Fruit fly (Drosophila melanogaster) whole organism, embryonic: ENCODE results near the gene Ldsdh1.

Source experiments
- Ada2b ChIP-seq: fragments of 200-800 bp; sonication (Bioruptor generic); IDR thresholded peaks from 2 replicates; pipeline ENCODE4 v1.3.6; 2022; ENCODE audit warnings: missing biosample characterization, missing genetic modification characterization
- Aef1 ChIP-seq: fragments of 200-800 bp; sonication (Bioruptor generic); IDR thresholded peaks from 3 replicates; pipeline ENCODE4 v1.3.6; 2022; ENCODE audit warnings: missing biosample characterization, missing genetic modification characterization
- B-H2 ChIP-seq: fragments of 200-800 bp; sonication (Bioruptor generic); optimal IDR thresholded peaks from 2 replicates; lab custom pipeline; 2018; ENCODE audit warnings: missing biosample characterization, mild to moderate bottlenecking, missing genetic modification characterization
- Blimp-1 ChIP-seq: fragments of 200-800 bp; sonication (Bioruptor generic); optimal IDR thresholded peaks from 3 replicates; lab custom pipeline; 2018; ENCODE audit warnings: missing biosample characterization, missing genetic modification characterization, mild to moderate bottlenecking, moderate library complexity, missing genetic modification reagents
- CG10366 ChIP-seq: fragments of 200-800 bp; sonication (Bioruptor generic); IDR thresholded peaks from 2 replicates; pipeline ENCODE4 v1.3.6; 2022; ENCODE audit warnings: missing biosample characterization, missing genetic modification characterization
- CG11093 ChIP-seq: fragments of 200-800 bp; sonication (Bioruptor generic); IDR thresholded peaks from 3 replicates; pipeline ENCODE4 v1.3.6; 2022; ENCODE audit warnings: missing biosample characterization, missing genetic modification characterization
- CG11456 ChIP-seq: fragments of 200-800 bp; sonication (Bioruptor generic); IDR thresholded peaks from 3 replicates; pipeline ENCODE4 v1.3.6; 2022; ENCODE audit warnings: missing biosample characterization, missing genetic modification characterization
- CG13296 ChIP-seq: fragments of 200-800 bp; sonication (Bioruptor generic); optimal IDR thresholded peaks from 3 replicates; lab custom pipeline; 2018; ENCODE audit warnings: missing biosample characterization, mild to moderate bottlenecking, missing genetic modification characterization
- CG13424 ChIP-seq: fragments of 200-800 bp; sonication (Bioruptor generic); optimal IDR thresholded peaks from 2 replicates; lab custom pipeline; 2019; ENCODE audit warnings: missing biosample characterization, mild to moderate bottlenecking, missing genetic modification characterization, moderate library complexity
- CG15514 ChIP-seq: fragments of 200-800 bp; sonication (Bioruptor generic); optimal IDR thresholded peaks from 3 replicates; lab custom pipeline; 2017; ENCODE audit warnings: missing biosample characterization, missing genetic modification characterization, mild to moderate bottlenecking, moderate library complexity, missing genetic modification reagents
- CG16815 ChIP-seq: fragments of 200-800 bp; sonication (Bioruptor generic); optimal IDR thresholded peaks from 3 replicates; lab custom pipeline; 2017; ENCODE audit warnings: missing biosample characterization, mild to moderate bottlenecking, missing genetic modification characterization
- CG2120 ChIP-seq: fragments of 200-800 bp; sonication (Bioruptor generic); optimal IDR thresholded peaks from 3 replicates; lab custom pipeline; 2016; ENCODE audit warnings: missing biosample characterization, missing genetic modification characterization
- CG30403 ChIP-seq: fragments of 200-800 bp; sonication (Bioruptor generic); optimal IDR thresholded peaks from 3 replicates; lab custom pipeline; 2016; ENCODE audit warnings: missing biosample characterization, missing genetic modification characterization
- CG31388 ChIP-seq: fragments of 200-800 bp; sonication (Bioruptor generic); optimal IDR thresholded peaks from 2 replicates; lab custom pipeline; 2016; ENCODE audit warnings: missing biosample characterization, missing genetic modification characterization
- CG3281 ChIP-seq: fragments of 200-800 bp; sonication (Bioruptor generic); optimal IDR thresholded peaks from 3 replicates; lab custom pipeline; 2017; ENCODE audit warnings: missing biosample characterization, mild to moderate bottlenecking, missing genetic modification characterization
- CG8359 ChIP-seq: fragments of 200-800 bp; sonication (Bioruptor generic); optimal IDR thresholded peaks from 2 replicates; lab custom pipeline; 2017; ENCODE audit warnings: missing biosample characterization, mild to moderate bottlenecking, missing genetic modification characterization, borderline replicate concordance
- CG9215 ChIP-seq: fragments of 200-800 bp; sonication (Bioruptor generic); IDR thresholded peaks from 2 replicates; pipeline ENCODE4 v1.3.6; 2022; ENCODE audit warnings: missing biosample characterization, missing genetic modification characterization
- CG9609 ChIP-seq: fragments of 200-800 bp; sonication (Bioruptor generic); optimal IDR thresholded peaks from 3 replicates; lab custom pipeline; 2016; ENCODE audit warnings: missing biosample characterization, missing genetic modification characterization
- Dp ChIP-seq: fragments of 200-800 bp; sonication (Bioruptor generic); optimal IDR thresholded peaks from 2 replicates; lab custom pipeline; 2018; ENCODE audit warnings: missing biosample characterization, mild to moderate bottlenecking, missing genetic modification characterization, moderate library complexity
- Drgx ChIP-seq: fragments of 200-800 bp; sonication (Bioruptor generic); IDR thresholded peaks from 2 replicates; pipeline ENCODE4 v1.3.6; 2022; ENCODE audit warnings: missing biosample characterization, missing genetic modification characterization
- Fer1 ChIP-seq: fragments of 200-800 bp; sonication (Bioruptor generic); optimal IDR thresholded peaks from 2 replicates; lab custom pipeline; 2017; ENCODE audit warnings: missing biosample characterization, mild to moderate bottlenecking, missing genetic modification characterization
- Fer3 ChIP-seq: fragments of 200-800 bp; sonication (Bioruptor generic); optimal IDR thresholded peaks from 2 replicates; lab custom pipeline; 2018; ENCODE audit warnings: missing biosample characterization, mild to moderate bottlenecking, missing genetic modification characterization, moderate library complexity
- Lim3 ChIP-seq: fragments of 200-800 bp; sonication (Bioruptor generic); IDR thresholded peaks from 2 replicates; pipeline ENCODE4 v1.3.6; 2022; ENCODE audit warnings: missing biosample characterization, missing genetic modification characterization
- Mrtf ChIP-seq: fragments of 200-800 bp; sonication (Bioruptor generic); IDR thresholded peaks from 3 replicates; pipeline ENCODE4 v1.3.6; 2022; ENCODE audit warnings: missing biosample characterization, missing genetic modification characterization
- Poxn ChIP-seq: fragments of 200-800 bp; sonication (Bioruptor generic); IDR thresholded peaks from 2 replicates; pipeline ENCODE4 v1.3.6; 2022; ENCODE audit warnings: missing biosample characterization, missing genetic modification characterization
- Taf1 ChIP-seq: fragments of 200-800 bp; sonication (Bioruptor generic); IDR thresholded peaks from 2 replicates; pipeline ENCODE4 v1.3.6; 2022; ENCODE audit warnings: missing biosample characterization, missing genetic modification characterization
- Trl ChIP-seq, 3 experiments: fragments of >200 bp in 2 of 3; fragments of 200-800 bp in 1 of 3; sonication (Bioruptor generic) in 1 of 3; optimal IDR thresholded peaks; 2 replicates in 1 of 3; 3 replicates in 2 of 3; lab custom pipeline; 2016 to 2017; ENCODE audit warnings: missing biosample characterization in 1 of 3, missing genetic modification characterization in 1 of 3
- ac ChIP-seq: fragments of 200-800 bp; sonication (Bioruptor generic); optimal IDR thresholded peaks from 3 replicates; lab custom pipeline; 2017; ENCODE audit warnings: missing biosample characterization, mild to moderate bottlenecking, missing genetic modification characterization
- amos ChIP-seq: fragments of 200-800 bp; sonication (Bioruptor generic); IDR thresholded peaks from 2 replicates; pipeline ENCODE4 v1.3.6; 2022; ENCODE audit warnings: missing biosample characterization, missing genetic modification characterization; ENCODE audit not compliant: partially characterized antibody
- ato ChIP-seq: fragments of 200-800 bp; sonication (Bioruptor generic); IDR thresholded peaks from 2 replicates; pipeline ENCODE4 v1.3.6; 2022; ENCODE audit warnings: missing biosample characterization, missing genetic modification characterization; ENCODE audit not compliant: partially characterized antibody
- chm ChIP-seq: fragments of 200-800 bp; sonication (Bioruptor generic); IDR thresholded peaks from 2 replicates; pipeline ENCODE4 v1.3.6; 2022; ENCODE audit warnings: missing biosample characterization, missing genetic modification characterization
- crol ChIP-seq: fragments of 200-800 bp; sonication (Bioruptor generic); IDR thresholded peaks from 2 replicates; pipeline ENCODE4 v1.3.6; 2022; ENCODE audit warnings: missing biosample characterization, missing genetic modification characterization
- crp ChIP-seq, 2 experiments: fragments of 200-800 bp; sonication (Bioruptor generic); optimal IDR thresholded peaks; 2 replicates in 1 of 2; 3 replicates in 1 of 2; lab custom pipeline; 2017; ENCODE audit warnings: missing biosample characterization in 2 of 2, missing genetic modification characterization in 2 of 2, mild to moderate bottlenecking in 1 of 2, moderate library complexity in 1 of 2
- dmrt11E ChIP-seq: fragments of 200-800 bp; sonication (Bioruptor generic); optimal IDR thresholded peaks from 3 replicates; lab custom pipeline; 2018; ENCODE audit warnings: missing biosample characterization, mild to moderate bottlenecking, missing genetic modification characterization, moderate library complexity
- gt ChIP-seq: fragments of 200-800 bp; sonication (Bioruptor generic); IDR thresholded peaks from 2 replicates; pipeline ENCODE4 v1.3.6; 2022; ENCODE audit warnings: missing biosample characterization, missing genetic modification characterization
- her ChIP-seq: fragments of 200-800 bp; sonication (Bioruptor generic); optimal IDR thresholded peaks from 2 replicates; lab custom pipeline; 2016; ENCODE audit warnings: missing biosample characterization, missing genetic modification characterization
- lbe ChIP-seq: fragments of 200-800 bp; sonication (Bioruptor generic); optimal IDR thresholded peaks from 2 replicates; lab custom pipeline; 2016; ENCODE audit warnings: missing biosample characterization, mild to moderate bottlenecking, missing genetic modification characterization
- nom ChIP-seq: fragments of 200-800 bp; sonication (Bioruptor generic); optimal IDR thresholded peaks from 2 replicates; lab custom pipeline; 2017; ENCODE audit warnings: missing biosample characterization, missing genetic modification characterization, mild to moderate bottlenecking, moderate library complexity, missing genetic modification reagents
- org-1 ChIP-seq: fragments of 200-800 bp; sonication (Bioruptor generic); optimal IDR thresholded peaks from 2 replicates; lab custom pipeline; 2017; ENCODE audit warnings: missing biosample characterization, missing genetic modification characterization
- prd ChIP-seq, 3 experiments: fragments of >200 bp in 2 of 3; fragments of 200-800 bp in 1 of 3; sonication (Bioruptor generic) in 1 of 3; optimal IDR thresholded peaks in 2 of 3; IDR thresholded peaks in 1 of 3; 2 replicates in 2 of 3; 3 replicates in 1 of 3; pipeline versions ENCODE4 v1.3.6 to Lab custom; 2017 to 2022; ENCODE audit warnings: missing biosample characterization in 1 of 3, missing genetic modification characterization in 1 of 3
- ro ChIP-seq: fragments of 200-800 bp; sonication (Bioruptor generic); IDR thresholded peaks from 2 replicates; pipeline ENCODE4 v1.3.6; 2022; ENCODE audit warnings: missing biosample characterization, missing genetic modification characterization
- sd ChIP-seq: fragments of 200-800 bp; sonication (Bioruptor generic); optimal IDR thresholded peaks from 3 replicates; lab custom pipeline; 2018; ENCODE audit warnings: missing biosample characterization, mild to moderate bottlenecking, missing genetic modification characterization, moderate library complexity
- sens ChIP-seq: fragments of 200-800 bp; sonication (Bioruptor generic); peaks from one replicate; lab custom pipeline; 2016; ENCODE audit warnings: missing biosample characterization, missing genetic modification characterization
- sna ChIP-seq: fragments of 200-800 bp; sonication (Bioruptor generic); IDR thresholded peaks from 2 replicates; pipeline ENCODE4 v1.3.6; 2022; ENCODE audit warnings: missing biosample characterization, missing genetic modification characterization; ENCODE audit not compliant: partially characterized antibody
- twi ChIP-seq: fragments of 200-800 bp; optimal IDR thresholded peaks from 2 replicates; lab custom pipeline; 2019; ENCODE audit warnings: missing biosample characterization, mild to moderate bottlenecking, missing genetic modification characterization, moderate library complexity
- vnd ChIP-seq: fragments of 200-800 bp; sonication (Bioruptor generic); IDR thresholded peaks from 3 replicates; pipeline ENCODE4 v1.3.6; 2022; ENCODE audit warnings: missing biosample characterization, missing genetic modification characterization; ENCODE audit not compliant: partially characterized antibody
- vvl ChIP-seq: fragments of 200-800 bp; sonication (Bioruptor generic); IDR thresholded peaks from 2 replicates; pipeline ENCODE4 v1.3.6; 2022; ENCODE audit warnings: missing biosample characterization, missing genetic modification characterization
- zen2 ChIP-seq: fragments of 200-800 bp; sonication (Bioruptor generic); IDR thresholded peaks from 3 replicates; pipeline ENCODE4 v1.3.6; 2022; ENCODE audit warnings: missing biosample characterization, missing genetic modification characterization; ENCODE audit not compliant: partially characterized antibody

Gene Ldsdh1

dm6 chrX:8091017-8091620, 9.7 kb upstream of the Ldsdh1 start (continued):
- TF ChIP-seq Aef1, result peak; percentile 98
- peak; percentile 98 for TF ChIP-seq CG11456 (GFP tag; lab: Robert Waterston, UW)
- peak; percentile 81 for TF ChIP-seq nom (GFP tag; lab: Kevin White, UChicago)
- peak; percentile 79 for TF ChIP-seq her (GFP tag; lab: Kevin White, UChicago)
- peak; percentile 91 for TF ChIP-seq CG16815 (GFP tag; lab: Kevin White, UChicago)
- TF ChIP-seq CG30403 (GFP tag; lab: Kevin White, UChicago), result peak; percentile 96
- 0 out of 2 replicates have a peak, but pooled peaks have one; percentile 59 for TF ChIP-seq sna
- TF ChIP-seq sd (tag; lab: Kevin White, UChicago), result peak; percentile 86
- TF ChIP-seq CG2120, result peak; percentile 98
- TF ChIP-seq crp (GFP tag; optimal IDR thresholded peaks at IDR 0.05; lab: Kevin White, UChicago), result peak in 1 of 2 experiments; percentile 71
- peak; percentile 93 for TF ChIP-seq Poxn (GFP tag; lab: Robert Waterston, UW)
- TF ChIP-seq crol (GFP tag; lab: Robert Waterston, UW), result peak; percentile 94
- TF ChIP-seq prd (optimal IDR thresholded peaks at IDR 0.05; lab: Kevin White, UChicago), result no peak
- peak; percentile 98 for TF ChIP-seq prd (GFP tag; IDR thresholded peaks at IDR 0.05; lab: Robert Waterston, UW)
- TF ChIP-seq CG9609 (GFP tag; lab: Kevin White, UChicago), result peak; percentile 87
- peak; percentile 94 for TF ChIP-seq Lim3 (GFP tag; lab: Robert Waterston, UW)
- no peak for TF ChIP-seq zen2 (GFP tag; lab: Robert Waterston, UW)
- peak; percentile 99 for TF ChIP-seq CG10366 (GFP tag; lab: Robert Waterston, UW)
- peak; percentile 94 for TF ChIP-seq org-1 (GFP tag; lab: Kevin White, UChicago)
- peak; percentile 96 for TF ChIP-seq Fer3 (tag; lab: Kevin White, UChicago)
- peak; percentile 89 for TF ChIP-seq CG8359 (GFP tag; lab: Kevin White, UChicago)
- TF ChIP-seq CG15514, result peak; percentile 93
- peak; percentile 12 for TF ChIP-seq Dp (GFP tag; lab: Kevin White, UChicago)
- TF ChIP-seq ro (GFP tag; lab: Robert Waterston, UW), result peak; percentile 95
- peak; percentile 95 for TF ChIP-seq CG13424
- peak; percentile 98 for TF ChIP-seq Mrtf (GFP tag; lab: Robert Waterston, UW)
- peak; percentile 99 for TF ChIP-seq chm
- TF ChIP-seq ato (GFP tag; lab: Robert Waterston, UW), result no peak; the same call in 1 of the 2 replicates
- peak; percentile 88 for TF ChIP-seq dmrt11E
- TF ChIP-seq CG11093 (GFP tag; lab: Robert Waterston, UW), result peak; percentile 96
- no peak for TF ChIP-seq vnd (GFP tag; lab: Robert Waterston, UW)
- peak; percentile 64 for TF ChIP-seq B-H2 (GFP tag; lab: Kevin White, UChicago)
- peak; percentile 98 for TF ChIP-seq sens (GFP tag; lab: Kevin White, UChicago)
- peak; percentile 94 for TF ChIP-seq CG9215
- peak; percentile 90 for TF ChIP-seq lbe (GFP tag; lab: Kevin White, UChicago)
- TF ChIP-seq ac (GFP tag; lab: Kevin White, UChicago), result peak; percentile 68
- peak; percentile 98 for TF ChIP-seq Taf1 (GFP tag; lab: Robert Waterston, UW)
- TF ChIP-seq Trl (optimal IDR thresholded peaks at IDR 0.05; lab: Kevin White, UChicago), result peak; percentile 86 to 99
- peak; percentile 84 for TF ChIP-seq Trl (GFP tag; optimal IDR thresholded peaks at IDR 0.05; lab: Kevin White, UChicago)
- TF ChIP-seq twi (tag; lab: Kevin White, UChicago), result peak; percentile 72
- TF ChIP-seq gt, result peak; percentile 87
- TF ChIP-seq CG13296, result peak; percentile 97
- TF ChIP-seq amos (GFP tag; lab: Robert Waterston, UW), result no peak
- TF ChIP-seq vvl (GFP tag; lab: Robert Waterston, UW), result peak; percentile 99
- TF ChIP-seq CG31388 (GFP tag; lab: Kevin White, UChicago), result peak; percentile 89
- peak; percentile 94 for TF ChIP-seq Blimp-1 (GFP tag; lab: Kevin White, UChicago)
- peak; percentile 96 for TF ChIP-seq CG3281 (GFP tag; lab: Kevin White, UChicago)
- TF ChIP-seq Ada2b, result peak; percentile 99
- peak; percentile 98 for TF ChIP-seq Fer1 (GFP tag; lab: Kevin White, UChicago)
- TF ChIP-seq Drgx (GFP tag; lab: Robert Waterston, UW), result peak; percentile 99
